Fruit fly (Drosophila melanogaster): ENCODE data around the gene Cyp308a1.

DNA sequence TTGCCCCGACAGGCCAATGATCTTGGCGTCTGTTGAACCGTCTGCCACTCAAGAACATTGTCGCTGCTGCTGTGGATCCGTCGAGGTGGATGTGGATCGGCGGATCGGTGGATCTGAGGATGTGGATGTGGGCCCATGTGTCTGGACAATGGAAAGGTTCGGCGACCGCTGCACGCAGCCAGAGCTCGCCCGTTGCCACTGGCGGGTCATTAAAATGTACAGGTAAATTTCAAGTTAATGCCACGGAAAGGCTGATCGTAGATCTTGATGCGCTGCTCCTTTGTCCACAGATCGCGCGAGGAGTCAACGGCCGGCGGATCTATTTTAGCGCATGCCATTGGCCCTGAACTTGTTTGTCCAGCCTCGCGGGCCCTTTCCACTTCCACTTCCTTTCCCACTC, 25.2 kb upstream of the Cyp308a1 start:
- TF ChIP-seq CG8478 (optimal IDR thresholded peaks at IDR 0.05) (no peak), CTCF (optimal IDR thresholded peaks at IDR 0.05) (no peak)

Data from S2 (cell line).